Fruit fly (Drosophila melanogaster): Measurements from ENCODE around the gene CG11178.
A peak's percentile ranks its signal among the peaks of the same experiment; 100 is the strongest.

The CG11178 gene

dm6 chrX:13651170-13651569, 45.7 kb downstream of the CG11178 start:
- peak; percentile 23 for TF ChIP-seq Eip78C (GFP tag)
- no peak for TF ChIP-seq CG34406 (GFP tag; optimal IDR thresholded peaks at IDR 0.05)
